Worm (Caenorhabditis elegans) whole organism, L3 larva: ENCODE data around the gene ZK930.7.

Experiments used
- R02D3.7 ChIP-seq: fragments of 150-350 bp; optimal IDR thresholded peaks from 2 replicates; lab custom pipeline; 2014; ENCODE audit warnings: missing biosample characterization, missing genetic modification characterization
- ZK546.5 ChIP-seq: sonication (generic microtip); optimal IDR thresholded peaks from 2 replicates; lab custom pipeline; 2017; ENCODE audit warnings: missing biosample characterization, missing genetic modification characterization
- aly-2 ChIP-seq: fragments of 150-350 bp; optimal IDR thresholded peaks from 2 replicates; lab custom pipeline; 2014; ENCODE audit warnings: missing biosample characterization, missing genetic modification characterization
- ama-1 ChIP-seq: fragments of 150-350 bp; optimal IDR thresholded peaks from 2 replicates; lab custom pipeline; 2018
- ceh-16 ChIP-seq: sonication (generic microtip); optimal IDR thresholded peaks from 2 replicates; lab custom pipeline; 2017; ENCODE audit warnings: missing biosample characterization, missing genetic modification characterization
- ceh-28 ChIP-seq: fragments of 150-350 bp; optimal IDR thresholded peaks from 2 replicates; lab custom pipeline; 2014; ENCODE audit warnings: missing biosample characterization, missing genetic modification reagents, missing genetic modification characterization
- ceh-82 ChIP-seq: fragments of 150-350 bp; optimal IDR thresholded peaks from 2 replicates; lab custom pipeline; 2014; ENCODE audit warnings: missing biosample characterization, missing genetic modification characterization
- ceh-9 ChIP-seq: sonication (generic microtip); optimal IDR thresholded peaks from 2 replicates; lab custom pipeline; 2018; ENCODE audit warnings: missing biosample characterization, missing genetic modification characterization
- daf-12 ChIP-seq: fragments of 150-350 bp; optimal IDR thresholded peaks from 2 replicates; lab custom pipeline; 2014; ENCODE audit warnings: missing biosample characterization, missing genetic modification reagents, missing genetic modification characterization
- egl-27 ChIP-seq: sonication (generic microtip); optimal IDR thresholded peaks from 4 replicates; lab custom pipeline; 2017; ENCODE audit warnings: missing biosample characterization, missing genetic modification reagents, missing genetic modification characterization
- egl-5 ChIP-seq: fragments of 150-350 bp; optimal IDR thresholded peaks from 2 replicates; lab custom pipeline; 2017; ENCODE audit warnings: missing biosample characterization, missing genetic modification reagents, missing genetic modification characterization, inconsistent platforms
- elt-1 ChIP-seq: fragments of 150-350 bp; optimal IDR thresholded peaks from 2 replicates; lab custom pipeline; 2014; ENCODE audit warnings: missing biosample characterization, missing genetic modification characterization
- elt-2 ChIP-seq: sonication (generic microtip); optimal IDR thresholded peaks from 2 replicates; lab custom pipeline; 2016; ENCODE audit warnings: missing genetic modification reagents, mild to moderate bottlenecking, missing genetic modification characterization, missing compliant biosample characterization
- elt-3 ChIP-seq, 3 experiments: fragments of 150-350 bp in 1 of 3; sonication (generic microtip) in 2 of 3; optimal IDR thresholded peaks; 2 replicates in 2 of 3; 4 replicates in 1 of 3; lab custom pipeline; 2014 to 2017; ENCODE audit warnings: missing biosample characterization in 3 of 3, missing genetic modification characterization in 3 of 3
- fkh-10 ChIP-seq: sonication (generic microtip); optimal IDR thresholded peaks from 2 replicates; lab custom pipeline; 2017; ENCODE audit warnings: missing biosample characterization, missing genetic modification reagents, missing genetic modification characterization
- fkh-2 ChIP-seq: fragments of 150-350 bp; optimal IDR thresholded peaks from 2 replicates; lab custom pipeline; 2014; ENCODE audit warnings: missing biosample characterization, missing genetic modification reagents, missing genetic modification characterization
- fos-1 ChIP-seq: fragments of 150-350 bp; optimal IDR thresholded peaks from 2 replicates; lab custom pipeline; 2014; ENCODE audit warnings: missing biosample characterization, missing genetic modification characterization
- hmg-11 ChIP-seq: sonication (generic microtip); optimal IDR thresholded peaks from 2 replicates; lab custom pipeline; 2016; ENCODE audit warnings: missing genetic modification characterization, missing compliant biosample characterization
- jun-1 ChIP-seq: fragments of 150-350 bp; optimal IDR thresholded peaks from 2 replicates; lab custom pipeline; 2014; ENCODE audit warnings: missing biosample characterization, missing genetic modification reagents, missing genetic modification characterization
- lin-15B ChIP-seq: fragments of 150-350 bp; optimal IDR thresholded peaks from 2 replicates; lab custom pipeline; 2014; ENCODE audit warnings: missing biosample characterization, missing genetic modification characterization
- lin-39 ChIP-seq: fragments of 150-350 bp; optimal IDR thresholded peaks from 2 replicates; lab custom pipeline; 2018; ENCODE audit warnings: missing biosample characterization, missing genetic modification reagents, missing genetic modification characterization
- lsy-12 ChIP-seq: sonication (generic microtip); optimal IDR thresholded peaks from 2 replicates; lab custom pipeline; 2016; ENCODE audit warnings: mild to moderate bottlenecking, missing genetic modification characterization, missing compliant biosample characterization
- mdl-1 ChIP-seq: fragments of 150-350 bp; optimal IDR thresholded peaks from 2 replicates; lab custom pipeline; 2014; ENCODE audit warnings: missing biosample characterization, missing genetic modification characterization
- nfya-1 ChIP-seq: sonication (generic microtip); optimal IDR thresholded peaks from 2 replicates; lab custom pipeline; 2017; ENCODE audit warnings: missing genetic modification characterization, mild to moderate bottlenecking, missing compliant biosample characterization, antibody characterized with exemption, moderate library complexity; ENCODE audit not compliant: insufficient read depth
- nhr-11 ChIP-seq: fragments of 150-350 bp; optimal IDR thresholded peaks from 2 replicates; lab custom pipeline; 2014; ENCODE audit warnings: missing biosample characterization, missing genetic modification characterization
- nhr-12 ChIP-seq: fragments of 150-350 bp; optimal IDR thresholded peaks from 2 replicates; lab custom pipeline; 2014; ENCODE audit warnings: missing biosample characterization, missing genetic modification characterization
- nhr-23 ChIP-seq: fragments of 150-350 bp; optimal IDR thresholded peaks from 2 replicates; lab custom pipeline; 2014; ENCODE audit warnings: missing biosample characterization, missing genetic modification reagents, missing genetic modification characterization
- nhr-237 ChIP-seq: fragments of 150-350 bp; optimal IDR thresholded peaks from 2 replicates; lab custom pipeline; 2014; ENCODE audit warnings: missing biosample characterization, missing genetic modification characterization
- nhr-25 ChIP-seq: sonication (generic microtip); optimal IDR thresholded peaks from 2 replicates; lab custom pipeline; 2017; ENCODE audit warnings: missing biosample characterization, missing genetic modification characterization
- nhr-28 ChIP-seq: fragments of 150-350 bp; optimal IDR thresholded peaks from 2 replicates; lab custom pipeline; 2014; ENCODE audit warnings: missing biosample characterization, missing genetic modification characterization
- nhr-43 ChIP-seq: sonication (generic microtip); optimal IDR thresholded peaks from 2 replicates; lab custom pipeline; 2016; ENCODE audit warnings: mild to moderate bottlenecking, missing genetic modification characterization, missing compliant biosample characterization; ENCODE audit not compliant: poor library complexity, severe bottlenecking
- nhr-67 ChIP-seq: fragments of 150-350 bp; optimal IDR thresholded peaks from 2 replicates; lab custom pipeline; 2014; ENCODE audit warnings: missing biosample characterization, missing genetic modification characterization
- nhr-76 ChIP-seq: fragments of 150-350 bp; sonication (generic microtip); optimal IDR thresholded peaks from 5 replicates; lab custom pipeline; 2014; ENCODE audit warnings: missing biosample characterization, missing genetic modification characterization
- nhr-77 ChIP-seq: fragments of 150-350 bp; optimal IDR thresholded peaks from 2 replicates; lab custom pipeline; 2014; ENCODE audit warnings: missing biosample characterization, missing genetic modification characterization
- pha-4 ChIP-seq: fragments of 150-350 bp; optimal IDR thresholded peaks from 2 replicates; lab custom pipeline; 2014; ENCODE audit warnings: missing biosample characterization, missing genetic modification reagents, missing genetic modification characterization
- pqm-1 ChIP-seq: fragments of 150-350 bp; optimal IDR thresholded peaks from 2 replicates; lab custom pipeline; 2017; ENCODE audit warnings: missing biosample characterization, missing genetic modification characterization, inconsistent platforms
- skn-1 ChIP-seq: fragments of 150-350 bp; optimal IDR thresholded peaks from 2 replicates; lab custom pipeline; 2014; ENCODE audit warnings: missing biosample characterization, missing genetic modification characterization
- snpc-4 ChIP-seq: fragments of 150-350 bp; optimal IDR thresholded peaks from 2 replicates; lab custom pipeline; 2014; ENCODE audit warnings: missing biosample characterization, missing genetic modification characterization
- tbx-2 ChIP-seq: sonication (generic microtip); optimal IDR thresholded peaks from 2 replicates; lab custom pipeline; 2016; ENCODE audit warnings: mild to moderate bottlenecking, missing genetic modification characterization, missing compliant biosample characterization
- unc-39 ChIP-seq: sonication (generic microtip); optimal IDR thresholded peaks from 4 replicates; lab custom pipeline; 2017; ENCODE audit warnings: missing biosample characterization, missing genetic modification characterization
- unc-62 ChIP-seq: fragments of 150-350 bp; sonication (generic microtip); optimal IDR thresholded peaks from 4 replicates; lab custom pipeline; 2014; ENCODE audit warnings: missing biosample characterization, missing genetic modification reagents, missing genetic modification characterization
- zag-1 ChIP-seq: fragments of 150-350 bp; optimal IDR thresholded peaks from 2 replicates; lab custom pipeline; 2014; ENCODE audit warnings: missing biosample characterization, missing genetic modification characterization
- ztf-11 ChIP-seq: fragments of 150-350 bp; optimal IDR thresholded peaks from 2 replicates; lab custom pipeline; 2014; ENCODE audit warnings: missing biosample characterization, missing genetic modification characterization
- ztf-4 ChIP-seq: fragments of 150-350 bp; optimal IDR thresholded peaks from 2 replicates; lab custom pipeline; 2014; ENCODE audit warnings: missing biosample characterization, missing genetic modification characterization

The ZK930.7 gene

DNA sequence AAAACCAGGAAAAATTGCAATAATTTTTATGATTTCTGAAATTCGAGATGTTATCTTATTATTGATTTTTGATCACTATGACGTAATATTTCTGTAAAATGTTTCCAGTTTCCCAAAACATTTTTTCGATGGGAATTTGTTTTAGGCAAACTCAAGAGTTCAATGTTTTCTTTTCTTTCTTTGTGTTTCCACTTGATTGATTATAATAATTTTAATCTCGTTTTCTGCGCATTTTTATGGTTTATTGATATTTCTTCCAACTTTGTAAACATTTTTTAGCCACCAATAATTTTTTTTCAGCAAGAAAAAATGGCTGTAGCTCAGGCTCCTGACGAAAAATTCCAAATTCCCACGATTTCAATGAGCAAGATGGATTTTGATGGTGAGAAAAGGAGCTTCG is 39.8 kb downstream of the ZK930.7 start, which contains the start of gene W03C9.6:
TSS of gene W03C9.6 (plus strand) at position 301 of the 400 bp plus-strand sequence.
- TF ChIP-seq aly-2 (no peak), nhr-237 (tag; lab: Kevin White, UChicago) (no peak), nhr-25 (no peak), elt-1 (no peak)

DNA sequence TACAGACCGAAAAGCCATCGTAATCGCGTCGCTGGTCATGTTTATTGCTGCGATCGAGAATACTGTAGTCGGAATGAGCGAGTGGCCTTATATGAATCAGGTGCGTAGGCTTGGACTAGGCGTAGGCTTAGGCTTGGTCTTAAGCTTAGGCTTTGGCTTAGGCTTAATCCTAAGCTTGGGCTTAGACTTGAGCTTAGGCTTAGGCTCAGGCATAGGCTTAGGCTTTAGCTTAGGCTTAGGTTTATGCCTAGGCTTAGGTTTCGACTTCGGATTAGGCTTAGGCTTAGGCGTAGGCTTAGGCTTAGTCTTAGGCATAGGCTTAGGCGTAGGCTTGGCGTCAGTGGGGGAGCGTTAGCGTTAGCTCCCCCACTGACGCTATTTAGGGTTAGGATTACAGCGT is 40.4 kb downstream of the ZK930.7 start:
- TF ChIP-seq egl-27 (tag; lab: Kevin White, UChicago) (no peak), snpc-4 (tag; lab: Kevin White, UChicago) (no peak), fkh-10 (GFP tag; lab: Kevin White, UChicago) (no peak), fos-1 (tag; lab: Kevin White, UChicago) (no peak), nhr-77 (no peak), nhr-25 (no peak), elt-3 (tag; optimal IDR thresholded peaks at IDR 0.05; lab: Kevin White, UChicago) (no peak)

DNA sequence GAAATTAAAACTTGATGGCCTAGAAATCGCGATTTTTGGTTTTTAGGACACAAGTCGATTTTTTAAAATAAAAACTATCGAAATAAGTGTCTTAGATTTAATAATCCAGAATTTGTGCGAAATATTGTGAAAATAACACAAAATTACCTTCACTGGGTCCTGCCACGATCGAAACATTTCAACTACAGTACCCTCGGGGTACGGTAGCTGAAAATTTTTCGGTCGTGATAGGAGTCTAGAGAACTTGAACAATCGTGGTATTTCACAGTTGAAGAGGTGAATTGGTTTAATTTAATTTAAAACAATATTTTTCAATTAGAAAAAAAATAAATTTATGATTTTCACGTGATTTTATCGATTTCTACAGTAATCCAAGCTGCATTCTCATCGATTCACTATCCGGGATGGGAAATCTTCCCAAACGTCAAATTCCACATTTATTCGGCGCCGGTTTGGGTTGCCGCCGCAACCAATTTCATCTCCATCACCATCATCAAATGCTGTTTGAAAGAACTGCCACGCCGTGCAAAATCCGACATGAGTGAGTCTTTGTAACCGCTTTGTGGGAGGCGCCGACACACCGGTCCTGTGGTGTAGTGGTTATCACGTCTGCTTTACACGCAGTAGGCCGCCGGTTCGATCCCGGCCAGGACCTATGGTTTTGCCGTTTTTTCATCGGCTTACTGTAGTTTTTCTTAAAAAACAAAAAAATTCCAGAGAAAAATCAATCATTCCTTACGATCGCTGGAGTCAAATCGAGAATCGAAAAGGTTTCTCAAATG is 44.6 kb downstream of the ZK930.7 start:
- TF ChIP-seq egl-27 (tag; lab: Kevin White, UChicago) = no peak
- TF ChIP-seq nhr-25 = no peak
- TF ChIP-seq nhr-23 = peak; percentile 22
- TF ChIP-seq tbx-2 = no peak
- peak; percentile 50 for TF ChIP-seq lsy-12 (tag; lab: Kevin White, UChicago)
- TF ChIP-seq zag-1 (tag; lab: Kevin White, UChicago) = no peak
- no peak for TF ChIP-seq ceh-9 (tag; lab: Kevin White, UChicago)
- no peak for TF ChIP-seq nhr-237 (tag; lab: Kevin White, UChicago)
- peak; percentile 32 for TF ChIP-seq lin-15B (tag; lab: Kevin White, UChicago)
- no peak for TF ChIP-seq nhr-67 (tag; lab: Kevin White, UChicago)
- no peak for TF ChIP-seq jun-1 (tag; lab: Kevin White, UChicago)
- no peak for TF ChIP-seq R02D3.7 (tag; lab: Kevin White, UChicago)
- TF ChIP-seq ztf-11 = no peak
- TF ChIP-seq fos-1 (tag; lab: Kevin White, UChicago) = no peak
- peak; percentile 75 for TF ChIP-seq hmg-11 (tag; lab: Kevin White, UChicago)
- TF ChIP-seq nhr-43 = no peak
- TF ChIP-seq nhr-76 (tag; lab: Kevin White, UChicago) = no peak
- no peak for TF ChIP-seq aly-2
- no peak for TF ChIP-seq skn-1 (tag; lab: Kevin White, UChicago)
- no peak for TF ChIP-seq ama-1
- TF ChIP-seq ceh-82 (tag; lab: Kevin White, UChicago) = no peak
- TF ChIP-seq nhr-28 = no peak
- no peak for TF ChIP-seq nhr-77
- TF ChIP-seq unc-62 = no peak
- no peak for TF ChIP-seq mdl-1
- TF ChIP-seq nhr-11 (tag; lab: Kevin White, UChicago) = no peak
- no peak for TF ChIP-seq daf-12 (tag; lab: Kevin White, UChicago)
- no peak for TF ChIP-seq elt-1
- no peak for TF ChIP-seq ceh-28 (tag; lab: Kevin White, UChicago)
- no peak for TF ChIP-seq ztf-4 (tag; lab: Kevin White, UChicago)
- peak; percentile 18 for TF ChIP-seq egl-5 (tag; lab: Kevin White, UChicago)
- TF ChIP-seq ZK546.5 (tag; lab: Kevin White, UChicago) = no peak
- no peak for TF ChIP-seq pqm-1
- peak; percentile 48 for TF ChIP-seq pha-4 (tag; lab: Kevin White, UChicago)
- TF ChIP-seq fkh-2 = no peak
- TF ChIP-seq ceh-16 (tag; lab: Kevin White, UChicago) = peak; percentile 2
- peak; percentile 70 for TF ChIP-seq lin-39 (tag; lab: Kevin White, UChicago)
- TF ChIP-seq snpc-4 (tag; lab: Kevin White, UChicago) = peak; percentile 5
- TF ChIP-seq elt-2 (tag; lab: Kevin White, UChicago) = peak; percentile 8
- TF ChIP-seq fkh-10 (GFP tag; lab: Kevin White, UChicago) = no peak
- no peak for TF ChIP-seq nhr-12 (tag; lab: Kevin White, UChicago)
- TF ChIP-seq elt-3 (tag; optimal IDR thresholded peaks at IDR 0.05; lab: Kevin White, UChicago) = no peak
- TF ChIP-seq unc-39 (tag; lab: Kevin White, UChicago) = no peak
- peak; percentile 62 for TF ChIP-seq nfya-1 (tag; lab: Kevin White, UChicago)
